Worm (Caenorhabditis elegans) whole organism, late embryonic: Measurements from ENCODE around the gene math-26.

Experiments
- Y22D7AL.16 ChIP-seq: sonication (generic microtip); optimal IDR thresholded peaks from 2 replicates; lab custom pipeline; 2016; ENCODE audit warnings: missing genetic modification characterization, missing compliant biosample characterization
- ama-1 ChIP-seq: fragments of 150-350 bp; optimal IDR thresholded peaks from 2 replicates; lab custom pipeline; 2014
- ceh-19 ChIP-seq: fragments of 200-800 bp; sonication (Bioruptor generic); optimal IDR thresholded peaks from 2 replicates; lab custom pipeline; 2018; ENCODE audit warnings: mild to moderate bottlenecking, missing genetic modification characterization, missing compliant biosample characterization
- ceh-9 ChIP-seq: sonication (generic microtip); optimal IDR thresholded peaks from 2 replicates; lab custom pipeline; 2016; ENCODE audit warnings: mild to moderate bottlenecking, missing genetic modification characterization, inconsistent platforms, missing compliant biosample characterization
- dmd-4 ChIP-seq: sonication (generic microtip); optimal IDR thresholded peaks from 2 replicates; lab custom pipeline; 2016; ENCODE audit warnings: borderline replicate concordance, missing genetic modification characterization, missing compliant biosample characterization
- fkh-10 ChIP-seq: fragments of 150-350 bp; optimal IDR thresholded peaks from 2 replicates; lab custom pipeline; 2014; ENCODE audit warnings: missing biosample characterization, missing genetic modification reagents, missing genetic modification characterization
- hlh-30 ChIP-seq: sonication (generic microtip); optimal IDR thresholded peaks from 2 replicates; lab custom pipeline; 2017; ENCODE audit warnings: antibody characterized with exemption, missing genetic modification characterization, missing compliant biosample characterization; ENCODE audit not compliant: insufficient read depth
- nfya-1 ChIP-seq: sonication (generic microtip); optimal IDR thresholded peaks from 2 replicates; lab custom pipeline; 2017; ENCODE audit warnings: missing genetic modification characterization, mild to moderate bottlenecking, missing compliant biosample characterization, antibody characterized with exemption, moderate library complexity
- nhr-11 ChIP-seq: fragments of 150-350 bp; optimal IDR thresholded peaks from 2 replicates; lab custom pipeline; 2014; ENCODE audit warnings: missing biosample characterization, missing genetic modification characterization
- pat-9 ChIP-seq: fragments of 200-800 bp; sonication (Bioruptor generic); optimal IDR thresholded peaks from 2 replicates; lab custom pipeline; 2018; ENCODE audit warnings: mild to moderate bottlenecking, missing genetic modification characterization, moderate library complexity, missing compliant biosample characterization
- ref-2 ChIP-seq: sonication (generic microtip); optimal IDR thresholded peaks from 2 replicates; lab custom pipeline; 2016; ENCODE audit warnings: missing genetic modification characterization, missing compliant biosample characterization
- ztf-16 ChIP-seq: sonication (generic microtip); optimal IDR thresholded peaks from 2 replicates; lab custom pipeline; 2017; ENCODE audit warnings: missing genetic modification characterization, missing compliant biosample characterization

- TF ChIP-seq ceh-19 (no peak), ama-1 (no peak), ztf-16 (tag; lab: Kevin White, UChicago) (no peak), nhr-11 (tag; lab: Kevin White, UChicago) (no peak), hlh-30 (tag; lab: Kevin White, UChicago) (no peak), dmd-4 (no peak), nfya-1 (no peak), ref-2 (no peak), pat-9 (tag; lab: Kevin White, UChicago) (no peak), ceh-9 (tag; lab: Kevin White, UChicago) (no peak), fkh-10 (no peak), Y22D7AL.16 (tag; lab: Kevin White, UChicago) (no peak)
These were observed 13.4 kb downstream of the math-26 start, which contains the start of gene C08F1.11 for ce11 chrII:1784799-1785198.
